Fruit fly (Drosophila melanogaster): ENCODE data around the gene CG6873.

- TF ChIP-seq CTCF (optimal IDR thresholded peaks at IDR 0.05) (no peak), CG8478 (optimal IDR thresholded peaks at IDR 0.05) (no peak)
Measured at dm6 chrX:18695603-18696002, 44.1 kb downstream of the CG6873 start.

Measured in S2 (cell line).